Fruit fly (Drosophila melanogaster) whole organism, embryonic: ENCODE data around the gene Sems.

Experiments used
- Asciz ChIP-seq: fragments of 200-800 bp; sonication (Bioruptor generic); optimal IDR thresholded peaks from 2 replicates; lab custom pipeline; 2017; ENCODE audit warnings: missing biosample characterization, mild to moderate bottlenecking, missing genetic modification characterization, missing genetic modification reagents
- Awh ChIP-seq: fragments of 200-800 bp; sonication (Bioruptor generic); IDR thresholded peaks from 2 replicates; pipeline ENCODE4, ENCODE4 v1.3.6; 2022; ENCODE audit warnings: missing biosample characterization, missing genetic modification characterization
- BEAF-32 ChIP-seq: fragments of 200-800 bp; sonication (Bioruptor generic); optimal IDR thresholded peaks from 3 replicates; lab custom pipeline; 2017; ENCODE audit warnings: missing biosample characterization, missing genetic modification characterization, mild to moderate bottlenecking, moderate library complexity, missing genetic modification reagents
- CG10462 ChIP-seq: fragments of 200-800 bp; sonication (Bioruptor generic); optimal IDR thresholded peaks from 2 replicates; lab custom pipeline; 2016; ENCODE audit warnings: missing biosample characterization, missing genetic modification characterization
- CG16863 ChIP-seq: fragments of 200-800 bp; sonication (Bioruptor generic); optimal IDR thresholded peaks from 3 replicates; lab custom pipeline; 2016; ENCODE audit warnings: missing biosample characterization, missing genetic modification characterization
- CG17829 ChIP-seq: fragments of 200-800 bp; optimal IDR thresholded peaks from 2 replicates; lab custom pipeline; 2019; ENCODE audit warnings: missing biosample characterization, mild to moderate bottlenecking, missing genetic modification characterization, moderate library complexity
- CG18011 ChIP-seq: fragments of 200-800 bp; sonication (Bioruptor generic); optimal IDR thresholded peaks from 2 replicates; lab custom pipeline; 2017; ENCODE audit warnings: missing biosample characterization, missing genetic modification characterization, mild to moderate bottlenecking, moderate library complexity, missing genotype
- CG18476 ChIP-seq: fragments of 200-800 bp; sonication (Bioruptor generic); optimal IDR thresholded peaks from 2 replicates; lab custom pipeline; 2016; ENCODE audit warnings: missing biosample characterization, mild to moderate bottlenecking, missing genetic modification characterization
- CG2678 ChIP-seq: fragments of 200-800 bp; sonication (Bioruptor generic); optimal IDR thresholded peaks from 3 replicates; lab custom pipeline; 2019; ENCODE audit warnings: missing biosample characterization, mild to moderate bottlenecking, missing genetic modification characterization, moderate library complexity
- CG2712 ChIP-seq: fragments of 200-800 bp; optimal IDR thresholded peaks from 3 replicates; lab custom pipeline; 2019; ENCODE audit warnings: missing biosample characterization, mild to moderate bottlenecking, missing genetic modification characterization, moderate library complexity
- CG30020 ChIP-seq: fragments of 200-800 bp; optimal IDR thresholded peaks from 2 replicates; lab custom pipeline; 2019; ENCODE audit warnings: missing biosample characterization, mild to moderate bottlenecking, missing genetic modification characterization, moderate library complexity
- CG30431 ChIP-seq: fragments of 200-800 bp; sonication (Bioruptor generic); optimal IDR thresholded peaks from 2 replicates; lab custom pipeline; 2017; ENCODE audit warnings: missing biosample characterization, missing genetic modification characterization
- CG3065 ChIP-seq: fragments of 200-800 bp; sonication (Bioruptor generic); optimal IDR thresholded peaks from 2 replicates; lab custom pipeline; 2016; ENCODE audit warnings: missing biosample characterization, missing genetic modification characterization
- CG3995 ChIP-seq: fragments of 200-800 bp; sonication (Bioruptor generic); optimal IDR thresholded peaks from 3 replicates; lab custom pipeline; 2016; ENCODE audit warnings: missing biosample characterization, missing genetic modification characterization
- CG43689 ChIP-seq: fragments of 200-800 bp; sonication (Bioruptor generic); IDR thresholded peaks from 2 replicates; pipeline ENCODE4 v1.3.6; 2022; ENCODE audit warnings: missing biosample characterization, missing genetic modification characterization
- CG4404 ChIP-seq: fragments of 200-800 bp; sonication (Bioruptor generic); IDR thresholded peaks from 2 replicates; pipeline ENCODE4 v1.3.6; 2022; ENCODE audit warnings: missing biosample characterization, missing genetic modification characterization
- CG4617 ChIP-seq: fragments of 200-800 bp; sonication (Bioruptor generic); optimal IDR thresholded peaks from 3 replicates; lab custom pipeline; 2016; ENCODE audit warnings: missing biosample characterization, missing genetic modification characterization, borderline replicate concordance
- CG5245 ChIP-seq: fragments of 200-800 bp; sonication (Bioruptor generic); optimal IDR thresholded peaks from 3 replicates; lab custom pipeline; 2016; ENCODE audit warnings: missing biosample characterization, missing genetic modification characterization
- CG7963 ChIP-seq: fragments of 200-800 bp; sonication (Bioruptor generic); IDR thresholded peaks from 3 replicates; pipeline ENCODE4 v1.3.6; 2022; ENCODE audit warnings: missing biosample characterization, missing genetic modification characterization; ENCODE audit not compliant: partially characterized antibody
- CG8924 ChIP-seq: fragments of 200-800 bp; optimal IDR thresholded peaks from 3 replicates; lab custom pipeline; 2019; ENCODE audit warnings: missing biosample characterization, mild to moderate bottlenecking, missing genetic modification characterization, moderate library complexity
- CG9727 ChIP-seq: fragments of 200-800 bp; sonication (Bioruptor generic); optimal IDR thresholded peaks from 3 replicates; lab custom pipeline; 2017; ENCODE audit warnings: missing biosample characterization, mild to moderate bottlenecking, missing genetic modification characterization
- Chrac-16 ChIP-seq: fragments of 200-800 bp; sonication (Bioruptor generic); optimal IDR thresholded peaks from 3 replicates; lab custom pipeline; 2016; ENCODE audit warnings: missing biosample characterization, missing genetic modification characterization
- CrebB ChIP-seq: fragments of 200-800 bp; sonication (Bioruptor generic); optimal IDR thresholded peaks from 3 replicates; lab custom pipeline; 2018; ENCODE audit warnings: missing biosample characterization, mild to moderate bottlenecking, missing genetic modification characterization
- Dbx ChIP-seq: fragments of 200-800 bp; sonication (Bioruptor generic); IDR thresholded peaks from 3 replicates; pipeline ENCODE4 v1.3.6; 2022; ENCODE audit warnings: missing biosample characterization, missing genetic modification characterization
- Hr3 ChIP-seq: fragments of 200-800 bp; sonication (Bioruptor generic); optimal IDR thresholded peaks from 3 replicates; lab custom pipeline; 2016; ENCODE audit warnings: missing biosample characterization, missing genetic modification characterization
- Hsf ChIP-seq: fragments of 200-800 bp; sonication (Bioruptor generic); optimal IDR thresholded peaks from 3 replicates; lab custom pipeline; 2016; ENCODE audit warnings: missing biosample characterization, missing genetic modification characterization
- Lpt ChIP-seq: fragments of >200 bp; optimal IDR thresholded peaks from 2 replicates; lab custom pipeline; 2018; ENCODE audit warnings: missing biosample characterization, missing genetic modification characterization
- MBD-R2 ChIP-seq: fragments of 200-800 bp; sonication (Bioruptor generic); IDR thresholded peaks from 2 replicates; pipeline ENCODE4 v1.3.6; 2022; ENCODE audit warnings: missing biosample characterization, missing genetic modification characterization
- Myb ChIP-seq: fragments of 200-800 bp; sonication (Bioruptor generic); optimal IDR thresholded peaks from 2 replicates; lab custom pipeline; 2016; ENCODE audit warnings: missing biosample characterization, missing genetic modification characterization
- Neu2 ChIP-seq: fragments of 200-800 bp; sonication (Bioruptor generic); optimal IDR thresholded peaks from 3 replicates; lab custom pipeline; 2016; ENCODE audit warnings: missing biosample characterization, missing genetic modification characterization, borderline replicate concordance
- Nf-YA ChIP-seq: fragments of 200-800 bp; sonication (Bioruptor generic); IDR thresholded peaks from 2 replicates; pipeline ENCODE4 v1.3.6; 2022; ENCODE audit warnings: missing biosample characterization, missing genetic modification characterization
- Scr ChIP-seq: fragments of 200-800 bp; sonication (Bioruptor generic); IDR thresholded peaks from 2 replicates; pipeline ENCODE4 v1.3.6; 2022; ENCODE audit warnings: missing biosample characterization, missing genetic modification characterization; ENCODE audit not compliant: partially characterized antibody
- br ChIP-seq: fragments of >200 bp; optimal IDR thresholded peaks from 2 replicates; lab custom pipeline; 2017
- dmrt11E ChIP-seq: fragments of 200-800 bp; sonication (Bioruptor generic); optimal IDR thresholded peaks from 3 replicates; lab custom pipeline; 2018; ENCODE audit warnings: missing biosample characterization, mild to moderate bottlenecking, missing genetic modification characterization, moderate library complexity
- ewg ChIP-seq: fragments of 200-800 bp; sonication (Bioruptor generic); optimal IDR thresholded peaks from 3 replicates; lab custom pipeline; 2017; ENCODE audit warnings: mild to moderate bottlenecking, missing biosample characterization, missing genetic modification reagents, missing genetic modification characterization
- grn ChIP-seq: fragments of 200-800 bp; sonication (Bioruptor generic); optimal IDR thresholded peaks from 3 replicates; lab custom pipeline; 2017; ENCODE audit warnings: missing biosample characterization, missing genetic modification characterization
- gro ChIP-seq: fragments of 200-800 bp; sonication (Bioruptor generic); optimal IDR thresholded peaks from 2 replicates; lab custom pipeline; 2016; ENCODE audit warnings: missing biosample characterization, missing genetic modification characterization
- gsb ChIP-seq: fragments of 200-800 bp; sonication (Bioruptor generic); IDR thresholded peaks from 2 replicates; pipeline ENCODE4 v1.3.6; 2022; ENCODE audit warnings: missing biosample characterization, missing genetic modification characterization
- gsb-n ChIP-seq: fragments of 200-800 bp; sonication (Bioruptor generic); optimal IDR thresholded peaks from 3 replicates; lab custom pipeline; 2018; ENCODE audit warnings: missing biosample characterization, mild to moderate bottlenecking, missing genetic modification characterization
- ham ChIP-seq: fragments of 200-800 bp; sonication (Bioruptor generic); IDR thresholded peaks from 2 replicates; pipeline ENCODE4 v1.3.6; 2022; ENCODE audit warnings: missing biosample characterization, missing genetic modification characterization
- ind ChIP-seq: fragments of 200-800 bp; sonication (Bioruptor generic); optimal IDR thresholded peaks from 3 replicates; lab custom pipeline; 2016; ENCODE audit warnings: missing biosample characterization, missing genetic modification characterization
- kay ChIP-seq: fragments of 200-800 bp; sonication (Bioruptor generic); optimal IDR thresholded peaks from 2 replicates; lab custom pipeline; 2016; ENCODE audit warnings: missing biosample characterization, missing genetic modification characterization
- lola ChIP-seq, 3 experiments: fragments of >200 bp in 2 of 3; fragments of 200-800 bp in 1 of 3; sonication (Bioruptor generic) in 1 of 3; optimal IDR thresholded peaks; 2 replicates each; lab custom pipeline; 2017 to 2019; ENCODE audit warnings: missing biosample characterization in 3 of 3, missing genetic modification characterization in 3 of 3, mild to moderate bottlenecking in 1 of 3, moderate library complexity in 1 of 3
- maf-S ChIP-seq: fragments of 200-800 bp; sonication (Bioruptor generic); optimal IDR thresholded peaks from 2 replicates; lab custom pipeline; 2016; ENCODE audit warnings: missing biosample characterization, missing genetic modification characterization
- mirr ChIP-seq: fragments of 200-800 bp; sonication (Bioruptor generic); optimal IDR thresholded peaks from 3 replicates; lab custom pipeline; 2018; ENCODE audit warnings: missing biosample characterization, mild to moderate bottlenecking, missing genetic modification characterization
- nerfin-1 ChIP-seq: fragments of 200-800 bp; sonication (Bioruptor generic); optimal IDR thresholded peaks from 3 replicates; lab custom pipeline; 2019; ENCODE audit warnings: missing biosample characterization, mild to moderate bottlenecking, missing genetic modification characterization, moderate library complexity
- oc ChIP-seq: fragments of 200-800 bp; sonication (Bioruptor generic); optimal IDR thresholded peaks from 2 replicates; lab custom pipeline; 2018; ENCODE audit warnings: missing biosample characterization, mild to moderate bottlenecking, missing genetic modification characterization, moderate library complexity
- p53 ChIP-seq: fragments of 200-800 bp; sonication (Bioruptor generic); optimal IDR thresholded peaks from 2 replicates; lab custom pipeline; 2016; ENCODE audit warnings: missing biosample characterization, missing genetic modification characterization
- sens-2 ChIP-seq: fragments of 200-800 bp; sonication (Bioruptor generic); IDR thresholded peaks from 2 replicates; pipeline ENCODE4 v1.3.6; 2022; ENCODE audit warnings: missing biosample characterization, missing genetic modification characterization
- sim ChIP-seq: fragments of 200-800 bp; sonication (Bioruptor generic); IDR thresholded peaks from 2 replicates; pipeline ENCODE4 v1.3.6; 2022; ENCODE audit warnings: missing biosample characterization, missing genetic modification characterization
- zfh2 ChIP-seq: fragments of 200-800 bp; sonication (Bioruptor generic); optimal IDR thresholded peaks from 2 replicates; lab custom pipeline; 2016; ENCODE audit warnings: missing biosample characterization, missing genetic modification characterization

Gene Sems

DNA sequence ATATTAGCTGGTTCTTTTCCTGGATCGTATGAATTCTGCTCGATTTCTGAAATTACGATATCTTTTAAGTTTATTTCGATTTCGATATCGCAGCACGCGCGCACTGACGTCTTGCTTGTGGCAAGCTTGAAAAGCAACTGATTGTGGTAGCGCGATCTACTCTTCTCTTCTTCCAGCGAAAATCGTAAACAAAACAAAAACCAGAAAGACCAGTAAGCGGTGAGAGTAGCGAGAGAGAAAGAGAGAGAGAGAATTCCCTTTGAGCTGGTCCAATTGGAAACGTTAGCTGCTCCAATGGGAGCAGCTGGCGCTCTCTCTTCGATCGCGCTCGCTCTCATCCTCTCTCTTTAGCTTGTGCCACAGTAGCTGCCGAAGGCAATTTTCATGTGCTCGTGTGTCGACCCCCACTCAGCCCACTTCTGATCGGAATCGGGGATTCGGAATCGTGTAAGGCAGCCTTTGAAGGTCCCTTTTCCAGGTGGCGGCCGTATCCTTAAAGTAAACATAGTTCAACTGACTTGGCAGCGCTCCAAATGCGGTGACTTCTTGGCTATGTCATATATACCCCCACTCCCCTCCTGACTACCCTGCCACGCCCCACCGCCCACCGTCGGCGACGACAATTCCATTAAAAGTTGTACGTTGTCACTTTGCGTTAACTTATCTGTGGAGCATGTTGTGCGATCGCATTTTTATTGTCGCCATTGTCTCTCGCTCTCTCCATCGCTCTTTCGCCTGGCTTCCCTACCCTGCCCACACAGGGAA, 7.0 kb downstream of the Sems start, which contains the start of gene fng (continued):
- no peak for TF ChIP-seq CG16863 (GFP tag; lab: Kevin White, UChicago)
- TF ChIP-seq maf-S = no peak
- no peak for TF ChIP-seq ewg (GFP tag; lab: Kevin White, UChicago)
- no peak for TF ChIP-seq p53 (GFP tag; lab: Kevin White, UChicago)
- TF ChIP-seq lola (GFP tag; optimal IDR thresholded peaks at IDR 0.05; lab: Kevin White, UChicago) = no peak
- TF ChIP-seq Lpt (GFP tag; lab: Kevin White, UChicago) = no peak
- no peak for TF ChIP-seq ham (GFP tag; lab: Robert Waterston, UW)
- TF ChIP-seq br = no peak
- no peak for TF ChIP-seq BEAF-32
- no peak for TF ChIP-seq CG10462 (GFP tag; lab: Kevin White, UChicago)
- TF ChIP-seq sens-2 = no peak
- TF ChIP-seq Hsf (GFP tag; lab: Kevin White, UChicago) = no peak
- no peak for TF ChIP-seq Myb (GFP tag; lab: Kevin White, UChicago)
- TF ChIP-seq Dbx (GFP tag; lab: Robert Waterston, UW) = no peak
- TF ChIP-seq kay (GFP tag; lab: Kevin White, UChicago) = no peak
- no peak for TF ChIP-seq CG2712 (tag; lab: Kevin White, UChicago)
- no peak for TF ChIP-seq nerfin-1 (tag; lab: Kevin White, UChicago)
- no peak for TF ChIP-seq CG18011 (GFP tag; lab: Kevin White, UChicago)
- TF ChIP-seq CG30431 (GFP tag; lab: Kevin White, UChicago) = no peak
- TF ChIP-seq Awh (GFP tag; lab: Robert Waterston, UW) = no peak
- TF ChIP-seq gsb = no peak
- TF ChIP-seq Nf-YA (GFP tag; lab: Robert Waterston, UW) = no peak
- peak; percentile 11 for TF ChIP-seq CG17829 (tag; lab: Kevin White, UChicago)
- no peak for TF ChIP-seq oc (tag; lab: Kevin White, UChicago)
- no peak for TF ChIP-seq CG9727
- no peak for TF ChIP-seq grn (GFP tag; lab: Kevin White, UChicago)
- TF ChIP-seq CG43689 (GFP tag; lab: Robert Waterston, UW) = no peak
- TF ChIP-seq Scr (GFP tag; lab: Robert Waterston, UW) = no peak
- TF ChIP-seq ind (GFP tag; lab: Kevin White, UChicago) = no peak
- TF ChIP-seq CG3995 (GFP tag; lab: Kevin White, UChicago) = no peak
- TF ChIP-seq zfh2 (GFP tag; lab: Kevin White, UChicago) = no peak
- no peak; the same call in 1 of the 2 replicates for TF ChIP-seq MBD-R2 (GFP tag; lab: Robert Waterston, UW)
- TF ChIP-seq CG3065 (GFP tag; lab: Kevin White, UChicago) = no peak
- no peak for TF ChIP-seq CG7963 (GFP tag; lab: Robert Waterston, UW)
- TF ChIP-seq Neu2 (GFP tag; lab: Kevin White, UChicago) = no peak
- no peak for TF ChIP-seq CG2678
- no peak for TF ChIP-seq Hr3 (GFP tag; lab: Kevin White, UChicago)
- TF ChIP-seq CG4404 = no peak
- no peak for TF ChIP-seq gro (GFP tag; lab: Kevin White, UChicago)
- no peak for TF ChIP-seq CrebB (tag; lab: Kevin White, UChicago)
- TF ChIP-seq CG8924 (tag; lab: Kevin White, UChicago) = no peak
- no peak for TF ChIP-seq CG18476 (GFP tag; lab: Kevin White, UChicago)
- TF ChIP-seq CG4617 (GFP tag; lab: Kevin White, UChicago) = no peak
- no peak for TF ChIP-seq sim
- no peak for TF ChIP-seq mirr
- TF ChIP-seq Chrac-16 (GFP tag; lab: Kevin White, UChicago) = no peak
- TF ChIP-seq CG30020 (tag; lab: Kevin White, UChicago) = no peak
- TF ChIP-seq dmrt11E (tag; lab: Kevin White, UChicago) = no peak
- no peak for TF ChIP-seq Asciz (GFP tag; lab: Kevin White, UChicago)
- TF ChIP-seq gsb-n (tag; lab: Kevin White, UChicago) = peak; percentile 22
- no peak for TF ChIP-seq CG5245 (GFP tag; lab: Kevin White, UChicago)
